Fruit fly (Drosophila melanogaster) whole organism, embryonic: ENCODE results near the gene Alg2.

Experiments
- Aef1 ChIP-seq: fragments of 200-800 bp; sonication (Bioruptor generic); IDR thresholded peaks from 3 replicates; pipeline ENCODE4 v1.3.6; 2022; ENCODE audit warnings: missing biosample characterization, missing genetic modification characterization
- Bteb2 ChIP-seq: fragments of 200-800 bp; sonication (Bioruptor generic); optimal IDR thresholded peaks from 2 replicates; lab custom pipeline; 2016; ENCODE audit warnings: missing biosample characterization, missing genetic modification characterization
- CG11247 ChIP-seq: fragments of 200-800 bp; sonication (Bioruptor generic); IDR thresholded peaks from 2 replicates; pipeline ENCODE4 v1.3.6; 2022; ENCODE audit warnings: missing biosample characterization, missing genetic modification characterization
- CG13775 ChIP-seq: fragments of 200-800 bp; sonication (Bioruptor generic); optimal IDR thresholded peaks from 3 replicates; lab custom pipeline; 2017; ENCODE audit warnings: missing biosample characterization, mild to moderate bottlenecking, missing genetic modification characterization
- CG14050 ChIP-seq: fragments of 200-800 bp; sonication (Bioruptor generic); IDR thresholded peaks from 3 replicates; pipeline ENCODE4 v1.3.6; 2022; ENCODE audit warnings: missing biosample characterization, missing genetic modification characterization
- CG1602 ChIP-seq: fragments of 200-800 bp; sonication (Bioruptor generic); optimal IDR thresholded peaks from 3 replicates; lab custom pipeline; 2016; ENCODE audit warnings: missing biosample characterization, missing genetic modification characterization
- CG17829 ChIP-seq: fragments of 200-800 bp; optimal IDR thresholded peaks from 2 replicates; lab custom pipeline; 2019; ENCODE audit warnings: missing biosample characterization, mild to moderate bottlenecking, missing genetic modification characterization, moderate library complexity
- CG18011 ChIP-seq: fragments of 200-800 bp; sonication (Bioruptor generic); optimal IDR thresholded peaks from 2 replicates; lab custom pipeline; 2017; ENCODE audit warnings: missing biosample characterization, missing genetic modification characterization, mild to moderate bottlenecking, moderate library complexity, missing genotype
- CG18262 ChIP-seq: fragments of 200-800 bp; optimal IDR thresholded peaks from 3 replicates; lab custom pipeline; 2019; ENCODE audit warnings: missing biosample characterization, mild to moderate bottlenecking, missing genetic modification characterization, moderate library complexity
- CG18764 ChIP-seq: fragments of 200-800 bp; sonication (Bioruptor generic); optimal IDR thresholded peaks from 3 replicates; lab custom pipeline; 2016; ENCODE audit warnings: missing biosample characterization, missing genetic modification characterization
- CG2889 ChIP-seq: fragments of 200-800 bp; sonication (Bioruptor generic); IDR thresholded peaks from 3 replicates; pipeline ENCODE4 v1.3.6; 2022; ENCODE audit warnings: missing biosample characterization, missing genetic modification characterization
- CG42726 ChIP-seq: fragments of 200-800 bp; sonication (Bioruptor generic); IDR thresholded peaks from 2 replicates; pipeline ENCODE4 v1.3.6; 2022; ENCODE audit warnings: missing biosample characterization, missing genetic modification characterization; ENCODE audit not compliant: partially characterized antibody
- CG4730 ChIP-seq: fragments of 200-800 bp; sonication (Bioruptor generic); IDR thresholded peaks from 2 replicates; pipeline ENCODE4 v1.3.6; 2022; ENCODE audit warnings: missing biosample characterization, missing genetic modification characterization
- CG6654 ChIP-seq: fragments of 200-800 bp; sonication (Bioruptor generic); optimal IDR thresholded peaks from 2 replicates; lab custom pipeline; 2017; ENCODE audit warnings: missing biosample characterization, mild to moderate bottlenecking, missing genetic modification characterization
- CG6854 ChIP-seq: fragments of 200-800 bp; sonication (Bioruptor generic); optimal IDR thresholded peaks from 3 replicates; lab custom pipeline; 2017; ENCODE audit warnings: missing biosample characterization, mild to moderate bottlenecking, missing genetic modification characterization
- CG7839 ChIP-seq: fragments of 200-800 bp; sonication (Bioruptor generic); optimal IDR thresholded peaks from 3 replicates; lab custom pipeline; 2018; ENCODE audit warnings: missing biosample characterization, mild to moderate bottlenecking, missing genetic modification characterization, moderate library complexity
- CG7963 ChIP-seq: fragments of 200-800 bp; sonication (Bioruptor generic); IDR thresholded peaks from 3 replicates; pipeline ENCODE4 v1.3.6; 2022; ENCODE audit warnings: missing biosample characterization, missing genetic modification characterization; ENCODE audit not compliant: partially characterized antibody
- CG9932 ChIP-seq: fragments of 200-800 bp; sonication (Bioruptor generic); IDR thresholded peaks from 2 replicates; pipeline ENCODE4 v1.3.6; 2022; ENCODE audit warnings: missing biosample characterization, missing genetic modification characterization
- ERR ChIP-seq: fragments of 200-800 bp; sonication (Bioruptor generic); optimal IDR thresholded peaks from 2 replicates; lab custom pipeline; 2016; ENCODE audit warnings: missing biosample characterization, missing genetic modification characterization
- Fer2 ChIP-seq: fragments of 200-800 bp; sonication (Bioruptor generic); optimal IDR thresholded peaks from 2 replicates; lab custom pipeline; 2018; ENCODE audit warnings: missing biosample characterization, mild to moderate bottlenecking, missing genetic modification characterization, moderate library complexity
- MBD-R2 ChIP-seq: fragments of 200-800 bp; sonication (Bioruptor generic); IDR thresholded peaks from 2 replicates; pipeline ENCODE4 v1.3.6; 2022; ENCODE audit warnings: missing biosample characterization, missing genetic modification characterization
- Nf-YB ChIP-seq: fragments of 200-800 bp; sonication (Bioruptor generic); optimal IDR thresholded peaks from 3 replicates; lab custom pipeline; 2019; ENCODE audit warnings: missing biosample characterization, mild to moderate bottlenecking, missing genetic modification characterization, moderate library complexity
- Nf-YC ChIP-seq: fragments of 200-800 bp; optimal IDR thresholded peaks from 3 replicates; lab custom pipeline; 2019; ENCODE audit warnings: missing biosample characterization, mild to moderate bottlenecking, missing genetic modification characterization, moderate library complexity
- PHDP ChIP-seq: fragments of 200-800 bp; sonication (Bioruptor generic); optimal IDR thresholded peaks from 3 replicates; lab custom pipeline; 2018; ENCODE audit warnings: missing biosample characterization, mild to moderate bottlenecking, missing genetic modification characterization, moderate library complexity
- Rx ChIP-seq: fragments of 200-800 bp; sonication (Bioruptor generic); IDR thresholded peaks from 2 replicates; pipeline ENCODE4 v1.3.6; 2022; ENCODE audit warnings: missing biosample characterization, missing genetic modification characterization
- Usf ChIP-seq: fragments of 200-800 bp; sonication (Bioruptor generic); optimal IDR thresholded peaks from 2 replicates; lab custom pipeline; 2017; ENCODE audit warnings: missing genotype, missing biosample characterization, missing genetic modification characterization
- Xbp1 ChIP-seq: fragments of 200-800 bp; sonication (Bioruptor generic); optimal IDR thresholded peaks from 3 replicates; lab custom pipeline; 2016; ENCODE audit warnings: missing biosample characterization, mild to moderate bottlenecking, missing genetic modification characterization
- YL-1 ChIP-seq: fragments of 200-800 bp; sonication (Bioruptor generic); optimal IDR thresholded peaks from 3 replicates; lab custom pipeline; 2017; ENCODE audit warnings: missing biosample characterization, mild to moderate bottlenecking, missing genetic modification characterization
- ash1 ChIP-seq: fragments of 200-800 bp; sonication (Bioruptor generic); optimal IDR thresholded peaks from 2 replicates; lab custom pipeline; 2018; ENCODE audit warnings: missing biosample characterization, mild to moderate bottlenecking, missing genetic modification characterization
- br ChIP-seq: fragments of >200 bp; optimal IDR thresholded peaks from 2 replicates; lab custom pipeline; 2017
- cas ChIP-seq: fragments of 200-800 bp; sonication (Bioruptor generic); IDR thresholded peaks from 2 replicates; pipeline ENCODE4 v1.3.6; 2022; ENCODE audit warnings: missing biosample characterization, missing genetic modification characterization
- chm ChIP-seq: fragments of 200-800 bp; sonication (Bioruptor generic); IDR thresholded peaks from 2 replicates; pipeline ENCODE4 v1.3.6; 2022; ENCODE audit warnings: missing biosample characterization, missing genetic modification characterization
- corto ChIP-seq: fragments of 200-800 bp; sonication (Bioruptor generic); optimal IDR thresholded peaks from 2 replicates; lab custom pipeline; 2016; ENCODE audit warnings: missing biosample characterization, mild to moderate bottlenecking, missing genetic modification characterization, moderate library complexity
- crp ChIP-seq, 2 experiments: fragments of 200-800 bp; sonication (Bioruptor generic); optimal IDR thresholded peaks; 2 replicates in 1 of 2; 3 replicates in 1 of 2; lab custom pipeline; 2017; ENCODE audit warnings: missing biosample characterization in 2 of 2, missing genetic modification characterization in 2 of 2, mild to moderate bottlenecking in 1 of 2, moderate library complexity in 1 of 2
- dmrt11E ChIP-seq: fragments of 200-800 bp; sonication (Bioruptor generic); optimal IDR thresholded peaks from 3 replicates; lab custom pipeline; 2018; ENCODE audit warnings: missing biosample characterization, mild to moderate bottlenecking, missing genetic modification characterization, moderate library complexity
- exex ChIP-seq: fragments of 200-800 bp; sonication (Bioruptor generic); optimal IDR thresholded peaks from 4 replicates; lab custom pipeline; 2018; ENCODE audit warnings: missing biosample characterization, mild to moderate bottlenecking, missing genetic modification characterization, moderate library complexity
- gfzf ChIP-seq: fragments of 200-800 bp; sonication (Bioruptor generic); optimal IDR thresholded peaks from 2 replicates; lab custom pipeline; 2016; ENCODE audit warnings: missing biosample characterization, mild to moderate bottlenecking, missing genetic modification characterization, moderate library complexity
- her ChIP-seq: fragments of 200-800 bp; sonication (Bioruptor generic); optimal IDR thresholded peaks from 2 replicates; lab custom pipeline; 2016; ENCODE audit warnings: missing biosample characterization, missing genetic modification characterization
- jing ChIP-seq: fragments of 200-800 bp; sonication (Bioruptor generic); optimal IDR thresholded peaks from 2 replicates; lab custom pipeline; 2018; ENCODE audit warnings: missing biosample characterization, mild to moderate bottlenecking, missing genetic modification characterization
- lbe ChIP-seq: fragments of 200-800 bp; sonication (Bioruptor generic); optimal IDR thresholded peaks from 2 replicates; lab custom pipeline; 2016; ENCODE audit warnings: missing biosample characterization, mild to moderate bottlenecking, missing genetic modification characterization
- mirr ChIP-seq: fragments of 200-800 bp; sonication (Bioruptor generic); optimal IDR thresholded peaks from 3 replicates; lab custom pipeline; 2018; ENCODE audit warnings: missing biosample characterization, mild to moderate bottlenecking, missing genetic modification characterization
- mld ChIP-seq: fragments of 200-800 bp; sonication (Bioruptor generic); IDR thresholded peaks from 3 replicates; pipeline ENCODE4 v1.3.6; 2022; ENCODE audit warnings: missing biosample characterization, missing genetic modification characterization; ENCODE audit not compliant: partially characterized antibody
- pros ChIP-seq: fragments of 200-800 bp; sonication (Bioruptor generic); optimal IDR thresholded peaks from 3 replicates; lab custom pipeline; 2019; ENCODE audit warnings: missing biosample characterization, mild to moderate bottlenecking, missing genetic modification characterization, moderate library complexity
- psq ChIP-seq: fragments of 200-800 bp; sonication (Bioruptor generic); optimal IDR thresholded peaks from 2 replicates; lab custom pipeline; 2017; ENCODE audit warnings: missing biosample characterization, missing genetic modification characterization
- scrt ChIP-seq: fragments of 200-800 bp; sonication (Bioruptor generic); optimal IDR thresholded peaks from 2 replicates; lab custom pipeline; 2018; ENCODE audit warnings: missing biosample characterization, mild to moderate bottlenecking, missing genetic modification characterization, moderate library complexity
- slou ChIP-seq: fragments of 200-800 bp; sonication (Bioruptor generic); optimal IDR thresholded peaks from 3 replicates; lab custom pipeline; 2016; ENCODE audit warnings: missing biosample characterization, missing genetic modification characterization
- tll ChIP-seq, 2 experiments: fragments of 200-800 bp in 1 of 2; fragments of >200 bp in 1 of 2; sonication (Bioruptor generic) in 1 of 2; optimal IDR thresholded peaks; 2 replicates each; lab custom pipeline; 2017 to 2019; ENCODE audit warnings: missing biosample characterization in 2 of 2, missing genetic modification characterization in 2 of 2, mild to moderate bottlenecking in 1 of 2, moderate library complexity in 1 of 2
- tup ChIP-seq: fragments of 200-800 bp; sonication (Bioruptor generic); optimal IDR thresholded peaks from 2 replicates; lab custom pipeline; 2016; ENCODE audit warnings: missing biosample characterization, mild to moderate bottlenecking, missing genetic modification characterization, moderate library complexity
- unc-4 ChIP-seq: fragments of 200-800 bp; sonication (Bioruptor generic); IDR thresholded peaks from 2 replicates; pipeline ENCODE4 v1.3.6; 2022; ENCODE audit warnings: missing biosample characterization, missing genetic modification characterization; ENCODE audit not compliant: partially characterized antibody

The Alg2 gene

dm6 chr3L:3192912-3193311, 49.3 kb downstream of the Alg2 start, which contains the start of gene Hsp83:
TSS of gene Hsp83 (plus strand) at chr3L:3192969.
- TF ChIP-seq CG14050 (GFP tag; lab: Robert Waterston, UW) (peak; percentile 92), exex (tag; lab: Kevin White, UChicago) (peak; percentile 84), CG7839 (tag; lab: Kevin White, UChicago) (peak; percentile 91), CG6654 (GFP tag; lab: Kevin White, UChicago) (peak; percentile 84), lbe (GFP tag; lab: Kevin White, UChicago) (peak; percentile 95), CG42726 (GFP tag; lab: Robert Waterston, UW) (peak; percentile 38; the same call in 1 of the 2 replicates), PHDP (tag; lab: Kevin White, UChicago) (peak; percentile 98), Nf-YB (GFP tag; lab: Kevin White, UChicago) (peak; percentile 81), jing (GFP tag; lab: Kevin White, UChicago) (peak; percentile 79), YL-1 (GFP tag; lab: Kevin White, UChicago) (peak; percentile 100), ash1 (GFP tag; lab: Kevin White, UChicago) (peak; percentile 99), CG18764 (GFP tag; lab: Kevin White, UChicago) (peak; percentile 93), corto (GFP tag; lab: Kevin White, UChicago) (peak; percentile 90), CG18262 (tag; lab: Kevin White, UChicago) (peak; percentile 83), CG13775 (GFP tag; lab: Kevin White, UChicago) (peak; percentile 95), CG17829 (tag; lab: Kevin White, UChicago) (peak; percentile 90), CG1602 (GFP tag; lab: Kevin White, UChicago) (peak; percentile 52), slou (GFP tag; lab: Kevin White, UChicago) (peak; percentile 81), CG11247 (GFP tag; lab: Robert Waterston, UW) (peak; percentile 95), Bteb2 (peak; percentile 90), unc-4 (GFP tag; lab: Robert Waterston, UW) (peak; percentile 0; the same call in 1 of the 2 replicates), Fer2 (tag; lab: Kevin White, UChicago) (peak; percentile 91), cas (GFP tag; lab: Robert Waterston, UW) (peak; percentile 81; the same call in 1 of the 2 replicates), mld (GFP tag; lab: Robert Waterston, UW) (no peak), chm (GFP tag; lab: Robert Waterston, UW) (peak; percentile 99), CG18011 (GFP tag; lab: Kevin White, UChicago) (peak; percentile 90), crp (GFP tag; optimal IDR thresholded peaks at IDR 0.05; lab: Kevin White, UChicago) (no peak), CG6854 (peak; percentile 99), Nf-YC (tag; lab: Kevin White, UChicago) (peak; percentile 86), ERR (GFP tag; lab: Kevin White, UChicago) (peak; percentile 84), CG2889 (GFP tag; lab: Robert Waterston, UW) (peak; percentile 81), br (lab: Kevin White, UChicago) (no peak), her (GFP tag; lab: Kevin White, UChicago) (peak; percentile 96), pros (peak; percentile 82), psq (peak; percentile 78), CG9932 (peak; percentile 84), gfzf (GFP tag; lab: Kevin White, UChicago) (peak; percentile 23), Usf (GFP tag; lab: Kevin White, UChicago) (peak; percentile 65), tll (GFP tag; optimal IDR thresholded peaks at IDR 0.05; lab: Kevin White, UChicago) (no peak), mirr (GFP tag; lab: Kevin White, UChicago) (peak; percentile 100), Aef1 (GFP tag; lab: Robert Waterston, UW) (peak; percentile 65), CG4730 (GFP tag; lab: Robert Waterston, UW) (peak; percentile 77; the same call in 1 of the 2 replicates), Rx (GFP tag; lab: Robert Waterston, UW) (peak; percentile 91), CG7963 (GFP tag; lab: Robert Waterston, UW) (no peak), scrt (peak; percentile 98), dmrt11E (tag; lab: Kevin White, UChicago) (peak; percentile 81), tup (GFP tag; lab: Kevin White, UChicago) (peak; percentile 84), Xbp1 (GFP tag; lab: Kevin White, UChicago) (peak; percentile 87), MBD-R2 (GFP tag; lab: Robert Waterston, UW) (peak; percentile 55; the same call in 1 of the 2 replicates)
